Fruit fly (Drosophila melanogaster): ENCODE data around the gene b.

b gene

DNA sequence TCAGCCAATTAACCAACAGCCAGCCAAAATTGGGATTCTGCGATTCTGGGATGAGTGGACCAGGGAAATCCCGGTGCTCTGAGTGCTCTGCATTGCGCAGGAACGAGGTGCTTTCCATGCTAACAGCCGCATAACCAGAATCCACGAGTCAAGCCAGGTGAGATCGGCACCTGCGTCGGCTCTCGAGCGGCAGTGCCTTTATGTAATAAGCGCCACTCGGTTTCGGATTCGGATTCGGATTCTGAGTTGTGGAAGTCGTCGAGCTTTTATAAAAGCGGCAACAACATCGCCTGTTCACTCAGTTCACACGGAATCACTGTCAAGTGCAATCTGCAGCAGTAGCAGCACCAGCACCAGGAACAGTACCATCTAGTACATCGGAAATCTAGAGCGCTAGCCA, at the start of gene b:
Gene b, plus strand, starts transcription at position 301 of the 400 bp plus-strand sequence.
- TF ChIP-seq Clk (GFP tag; optimal IDR thresholded peaks at IDR 0.05), result no peak
- peak; percentile 29 for TF ChIP-seq Hr96 (GFP tag; optimal IDR thresholded peaks at IDR 0.05)

DNA sequence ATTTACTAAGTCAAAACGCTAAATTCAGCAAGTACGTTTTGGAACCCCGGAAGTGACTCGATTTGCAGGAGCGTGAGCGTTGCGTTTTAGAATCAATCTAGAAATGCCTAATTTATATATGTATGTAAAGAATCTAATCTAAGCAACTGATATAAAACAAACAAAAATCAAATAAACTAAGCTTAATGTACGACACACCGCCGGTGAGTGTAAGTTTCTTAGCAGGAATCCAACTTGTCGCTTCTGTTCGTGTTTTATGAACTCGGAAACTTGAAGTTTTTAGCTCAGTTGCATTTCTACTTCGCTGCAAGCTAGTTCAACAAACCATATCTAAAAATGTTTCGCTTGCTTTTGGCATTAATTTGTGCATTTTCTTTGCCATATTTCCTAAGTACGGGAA, 47.4 kb upstream of the b start, which contains the start of gene CG43376:
Gene CG43376, plus strand, starts transcription at position 301 of the 400 bp plus-strand sequence.
- no peak for TF ChIP-seq CG7101 (tag; optimal IDR thresholded peaks at IDR 0.05)
- TF ChIP-seq CG1620 (GFP tag; optimal IDR thresholded peaks at IDR 0.05), result no peak
- TF ChIP-seq CG7045 (GFP tag; optimal IDR thresholded peaks at IDR 0.05), result no peak
- no peak for TF ChIP-seq kay (GFP tag; ENCODE audit: borderline replicate concordance)
- TF ChIP-seq CG11617 (GFP tag; optimal IDR thresholded peaks at IDR 0.05), result no peak
- no peak for TF ChIP-seq bab1 (GFP tag; optimal IDR thresholded peaks at IDR 0.05)
- TF ChIP-seq toe (GFP tag; optimal IDR thresholded peaks at IDR 0.05), result no peak
- TF ChIP-seq cic (GFP tag; optimal IDR thresholded peaks at IDR 0.05), result no peak
- TF ChIP-seq pad (GFP tag; optimal IDR thresholded peaks at IDR 0.05), result no peak
- TF ChIP-seq Mnt (GFP tag; optimal IDR thresholded peaks at IDR 0.05), result no peak
- TF ChIP-seq CG33017 (tag; optimal IDR thresholded peaks at IDR 0.05), result no peak
- no peak for TF ChIP-seq Crg-1 (GFP tag; optimal IDR thresholded peaks at IDR 0.05)
- no peak for TF ChIP-seq cnc (optimal IDR thresholded peaks at IDR 0.05)
- no peak for TF ChIP-seq CG14711 (tag; optimal IDR thresholded peaks at IDR 0.05)
- TF ChIP-seq tj (GFP tag; optimal IDR thresholded peaks at IDR 0.05), result no peak

DNA sequence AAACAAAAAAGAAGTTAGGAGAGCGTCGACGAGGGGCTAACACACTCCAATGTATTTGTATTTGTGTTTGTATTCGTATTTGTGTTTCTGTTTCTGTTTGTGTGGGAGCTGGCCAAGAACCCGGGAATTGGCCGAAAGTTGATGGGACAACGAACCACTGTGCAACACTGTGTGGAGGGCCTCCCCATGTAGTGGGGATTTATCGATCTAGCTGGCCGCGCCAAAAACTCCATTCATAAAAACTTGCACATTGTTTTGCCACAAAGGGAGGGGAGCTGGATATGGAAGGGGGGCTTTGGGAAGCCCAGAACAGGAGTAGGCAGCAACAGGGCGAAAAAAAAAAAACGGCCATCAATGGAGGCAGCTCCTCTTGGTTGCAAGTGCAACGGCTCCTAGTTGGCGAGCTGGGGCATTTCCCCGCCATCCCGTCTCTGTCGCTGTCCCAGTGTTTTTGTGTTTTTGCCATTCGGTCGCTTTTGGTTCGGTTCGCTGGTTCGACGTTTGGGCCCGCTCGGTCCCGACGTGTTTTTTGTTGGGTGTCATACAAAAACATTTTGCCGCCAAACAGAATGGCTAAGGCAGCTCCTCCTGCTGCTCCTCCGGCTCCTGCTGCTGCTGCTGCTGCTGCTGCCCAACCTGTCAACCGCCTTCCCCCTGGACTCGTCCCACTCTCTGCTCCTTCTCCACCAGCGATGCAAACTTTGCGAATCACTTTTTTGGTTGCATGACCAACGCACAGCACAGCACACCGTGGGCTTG, 43.9 kb upstream of the b start:
- TF ChIP-seq toe (GFP tag; optimal IDR thresholded peaks at IDR 0.05), result no peak
- TF ChIP-seq tj (GFP tag; optimal IDR thresholded peaks at IDR 0.05), result no peak
- TF ChIP-seq CG7045 (GFP tag; optimal IDR thresholded peaks at IDR 0.05), result no peak
- TF ChIP-seq kay (GFP tag; ENCODE audit: borderline replicate concordance), result no peak
- TF ChIP-seq CG5204 (GFP tag; optimal IDR thresholded peaks at IDR 0.05), result no peak
- no peak for TF ChIP-seq CG14711 (tag; optimal IDR thresholded peaks at IDR 0.05)
- TF ChIP-seq CG33017 (tag; optimal IDR thresholded peaks at IDR 0.05), result no peak
- no peak for TF ChIP-seq CG7101 (tag; optimal IDR thresholded peaks at IDR 0.05)
- TF ChIP-seq Hr96 (GFP tag; optimal IDR thresholded peaks at IDR 0.05), result no peak
- no peak for TF ChIP-seq Crg-1 (GFP tag; optimal IDR thresholded peaks at IDR 0.05)

DNA sequence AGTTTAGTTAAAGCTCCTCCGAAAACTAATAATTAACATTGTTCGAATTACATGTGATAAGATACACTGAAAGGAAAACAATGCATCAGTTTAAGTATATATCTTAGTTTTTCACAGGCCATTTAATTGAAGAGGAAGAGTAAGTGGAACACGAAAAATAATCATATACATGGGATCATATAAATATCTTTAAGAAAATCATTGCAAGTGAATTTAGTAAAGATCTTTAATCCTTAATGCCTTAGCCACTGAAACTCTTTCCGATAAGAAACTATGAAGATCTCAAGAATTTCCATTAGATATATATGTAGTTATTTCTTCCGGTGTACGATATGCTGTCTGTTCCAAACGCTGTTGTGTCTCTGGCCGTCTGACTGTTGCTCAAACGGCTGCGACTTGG, 42.4 kb upstream of the b start:
- peak; percentile 53 for TF ChIP-seq CG7101 (tag; optimal IDR thresholded peaks at IDR 0.05)
- no peak for TF ChIP-seq CG12768 (GFP tag; optimal IDR thresholded peaks at IDR 0.05)
- peak; percentile 23 for TF ChIP-seq toe (GFP tag; optimal IDR thresholded peaks at IDR 0.05)
- TF ChIP-seq CG11617 (GFP tag; optimal IDR thresholded peaks at IDR 0.05), result peak; percentile 22
- TF ChIP-seq CG14711 (tag; optimal IDR thresholded peaks at IDR 0.05), result peak; percentile 1
- TF ChIP-seq CG7045 (GFP tag; optimal IDR thresholded peaks at IDR 0.05), result peak; percentile 75
- TF ChIP-seq Hr96 (GFP tag; optimal IDR thresholded peaks at IDR 0.05), result peak; percentile 17
- peak; percentile 52 for TF ChIP-seq CG33017 (tag; optimal IDR thresholded peaks at IDR 0.05)
- no peak for TF ChIP-seq ovo (GFP tag; optimal IDR thresholded peaks at IDR 0.05)
- TF ChIP-seq cnc (optimal IDR thresholded peaks at IDR 0.05), result no peak
- no peak for TF ChIP-seq Crg-1 (GFP tag; optimal IDR thresholded peaks at IDR 0.05)
- peak; percentile 10 for TF ChIP-seq tj (GFP tag; optimal IDR thresholded peaks at IDR 0.05)
- TF ChIP-seq CG5204 (GFP tag; optimal IDR thresholded peaks at IDR 0.05), result peak; percentile 60
- peak; percentile 15 for TF ChIP-seq bab1 (GFP tag; optimal IDR thresholded peaks at IDR 0.05)
- no peak for TF ChIP-seq CG1620 (GFP tag; optimal IDR thresholded peaks at IDR 0.05)

DNA sequence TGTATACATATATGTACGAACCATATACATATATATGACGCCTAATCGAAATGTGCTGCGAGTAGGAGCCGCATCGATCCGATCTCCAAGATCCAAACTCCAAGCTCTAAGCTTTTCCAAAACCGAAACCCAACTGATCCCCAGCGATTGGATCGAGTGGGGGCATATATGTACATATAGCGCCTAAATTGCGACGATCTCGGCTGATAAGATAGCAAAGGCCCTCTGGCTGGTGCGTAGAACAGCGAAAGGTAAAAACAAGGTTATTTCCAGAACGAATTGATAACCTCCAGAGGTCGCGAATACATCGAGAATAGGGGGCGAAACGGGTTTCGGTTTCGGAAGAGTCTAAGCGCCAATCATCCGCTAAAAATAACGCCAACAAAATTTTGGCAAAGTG, 41.9 kb upstream of the b start:
- no peak for TF ChIP-seq CG7101 (tag; optimal IDR thresholded peaks at IDR 0.05)
- TF ChIP-seq tj (GFP tag; optimal IDR thresholded peaks at IDR 0.05), result no peak
- TF ChIP-seq Hr96 (GFP tag; optimal IDR thresholded peaks at IDR 0.05), result no peak
- TF ChIP-seq Crg-1 (GFP tag; optimal IDR thresholded peaks at IDR 0.05), result no peak
- TF ChIP-seq CG1620 (GFP tag; optimal IDR thresholded peaks at IDR 0.05), result no peak
- no peak for TF ChIP-seq ovo (GFP tag; optimal IDR thresholded peaks at IDR 0.05)
- no peak for TF ChIP-seq CG12768 (GFP tag; optimal IDR thresholded peaks at IDR 0.05)
- TF ChIP-seq CG5204 (GFP tag; optimal IDR thresholded peaks at IDR 0.05), result no peak
- no peak for TF ChIP-seq cic (GFP tag; optimal IDR thresholded peaks at IDR 0.05)
- no peak for TF ChIP-seq toe (GFP tag; optimal IDR thresholded peaks at IDR 0.05)
- TF ChIP-seq Mnt (GFP tag; optimal IDR thresholded peaks at IDR 0.05), result no peak
- no peak for TF ChIP-seq cnc (optimal IDR thresholded peaks at IDR 0.05)
- no peak for TF ChIP-seq CG11617 (GFP tag; optimal IDR thresholded peaks at IDR 0.05)
- no peak for TF ChIP-seq pad (GFP tag; optimal IDR thresholded peaks at IDR 0.05)
- TF ChIP-seq bab1 (GFP tag; optimal IDR thresholded peaks at IDR 0.05), result no peak
- TF ChIP-seq kay (GFP tag; ENCODE audit: borderline replicate concordance), result no peak

DNA sequence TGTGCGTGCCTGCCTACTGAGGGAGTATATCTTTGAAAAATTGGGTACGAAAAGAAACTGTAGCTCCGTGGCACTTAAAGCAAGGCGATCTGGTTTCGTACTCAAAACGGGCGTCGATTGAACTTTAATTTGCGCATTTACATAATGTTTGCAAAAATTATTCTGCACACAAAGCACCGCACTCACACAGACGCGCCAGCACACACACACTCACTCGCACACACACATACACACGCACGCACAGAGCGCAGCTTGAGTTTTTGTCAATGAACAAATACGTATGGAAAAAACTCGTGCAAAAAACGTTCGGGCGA, 41.3 kb upstream of the b start:
- no peak for TF ChIP-seq CG14711 (tag; optimal IDR thresholded peaks at IDR 0.05)
- TF ChIP-seq CG7045 (GFP tag; optimal IDR thresholded peaks at IDR 0.05), result no peak
- no peak for TF ChIP-seq CG11617 (GFP tag; optimal IDR thresholded peaks at IDR 0.05)
- no peak for TF ChIP-seq kay (GFP tag; ENCODE audit: borderline replicate concordance)
- TF ChIP-seq Crg-1 (GFP tag; optimal IDR thresholded peaks at IDR 0.05), result no peak
- TF ChIP-seq Mnt (GFP tag; optimal IDR thresholded peaks at IDR 0.05), result peak; percentile 100
- TF ChIP-seq CG12768 (GFP tag; optimal IDR thresholded peaks at IDR 0.05), result no peak
- no peak for TF ChIP-seq cnc (optimal IDR thresholded peaks at IDR 0.05)
- TF ChIP-seq toe (GFP tag; optimal IDR thresholded peaks at IDR 0.05), result no peak
- TF ChIP-seq CG5204 (GFP tag; optimal IDR thresholded peaks at IDR 0.05), result no peak
- peak; percentile 57 for TF ChIP-seq ovo (GFP tag; optimal IDR thresholded peaks at IDR 0.05)
- TF ChIP-seq tj (GFP tag; optimal IDR thresholded peaks at IDR 0.05), result peak; percentile 84
- TF ChIP-seq CG1620 (GFP tag; optimal IDR thresholded peaks at IDR 0.05), result no peak
- TF ChIP-seq bab1 (GFP tag; optimal IDR thresholded peaks at IDR 0.05), result no peak
- TF ChIP-seq CG7101 (tag; optimal IDR thresholded peaks at IDR 0.05), result no peak
- no peak for TF ChIP-seq pad (GFP tag; optimal IDR thresholded peaks at IDR 0.05)
- TF ChIP-seq cic (GFP tag; optimal IDR thresholded peaks at IDR 0.05), result peak; percentile 100
- no peak for TF ChIP-seq Hr96 (GFP tag; optimal IDR thresholded peaks at IDR 0.05)
- no peak for TF ChIP-seq CG33017 (tag; optimal IDR thresholded peaks at IDR 0.05)
- no peak for TF ChIP-seq Clk (GFP tag; optimal IDR thresholded peaks at IDR 0.05)

All from whole organism, adult.